Worm (Caenorhabditis elegans) whole organism, early embryonic: Measurements from ENCODE around the gene R04B3.2.

Experiments used
- F13C5.2 ChIP-seq: sonication (generic microtip); optimal IDR thresholded peaks from 2 replicates; lab custom pipeline; 2017; ENCODE audit warnings: mild to moderate bottlenecking, missing genetic modification characterization, inconsistent platforms, missing compliant biosample characterization
- aly-1 ChIP-seq: sonication (generic microtip); optimal IDR thresholded peaks from 2 replicates; lab custom pipeline; 2016; ENCODE audit warnings: missing genetic modification characterization, missing compliant biosample characterization
- ama-1 ChIP-seq: fragments of 150-350 bp; optimal IDR thresholded peaks from 2 replicates; lab custom pipeline; 2014
- ceh-36 ChIP-seq: sonication (generic microtip); optimal IDR thresholded peaks from 2 replicates; lab custom pipeline; 2016; ENCODE audit warnings: missing genetic modification characterization, inconsistent platforms, missing compliant biosample characterization
- ets-7 ChIP-seq: sonication (generic microtip); optimal IDR thresholded peaks from 2 replicates; lab custom pipeline; 2016; ENCODE audit warnings: missing genotype, missing genetic modification characterization, missing compliant biosample characterization
- flt-1 ChIP-seq: fragments of 200-800 bp; sonication (Bioruptor generic); IDR thresholded peaks from 2 replicates; pipeline ENCODE4 v1.3.6; 2022; ENCODE audit warnings: missing genetic modification characterization, missing compliant biosample characterization
- hmbx-1 ChIP-seq: sonication (generic microtip); optimal IDR thresholded peaks from 2 replicates; lab custom pipeline; 2016; ENCODE audit warnings: mild to moderate bottlenecking, missing genetic modification characterization, missing compliant biosample characterization
- scrt-1 ChIP-seq: fragments of 200-800 bp; sonication (Bioruptor generic); IDR thresholded peaks from 2 replicates; pipeline ENCODE4 v1.3.6; 2022; ENCODE audit warnings: missing genetic modification characterization, missing compliant biosample characterization
- tbx-11 ChIP-seq: fragments of 200-800 bp; sonication (Bioruptor generic); IDR thresholded peaks from 2 replicates; pipeline ENCODE4 v1.3.6; 2022; ENCODE audit warnings: missing genetic modification characterization, missing compliant biosample characterization
- tbx-37 ChIP-seq: fragments of 200-800 bp; sonication (Bioruptor generic); conservative IDR thresholded peaks from 2 replicates; pipeline ENCODE4 v1.3.6; 2022; ENCODE audit warnings: missing genetic modification reagents, missing genetic modification characterization, missing compliant biosample characterization
- tra-4 ChIP-seq: sonication (generic microtip); optimal IDR thresholded peaks from 2 replicates; lab custom pipeline; 2017; ENCODE audit warnings: missing genetic modification characterization, missing compliant biosample characterization

DNA sequence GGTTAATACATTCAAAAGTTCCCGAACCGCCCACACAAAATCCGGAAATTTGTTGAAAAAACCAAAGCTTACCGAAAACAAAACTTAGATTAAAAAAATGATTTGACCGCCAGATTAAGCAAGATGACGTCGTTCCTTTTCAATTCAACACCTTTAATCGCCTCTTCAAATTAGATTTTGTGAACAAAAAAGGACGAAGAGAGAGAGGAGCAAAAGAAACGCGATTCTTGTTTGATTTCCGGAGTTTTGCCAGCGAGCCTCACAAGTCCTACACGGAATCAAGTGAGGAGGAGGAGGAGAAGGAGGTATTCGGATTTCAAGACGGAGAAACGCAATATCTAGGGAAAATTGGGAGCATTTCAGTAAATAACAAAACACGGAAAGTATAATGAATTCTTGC, 16.1 kb downstream of the R04B3.2 start:
- no peak for TF ChIP-seq scrt-1 (GFP tag; lab: Robert Waterston, UW)
- no peak for TF ChIP-seq ceh-36 (tag; lab: Kevin White, UChicago)
- no peak for TF ChIP-seq tbx-37
- TF ChIP-seq aly-1 (tag; lab: Kevin White, UChicago) = no peak
- TF ChIP-seq ama-1 (lab: Kevin White, UChicago) = no peak
- TF ChIP-seq flt-1 (GFP tag; lab: Robert Waterston, UW) = no peak
- no peak for TF ChIP-seq F13C5.2 (tag; lab: Kevin White, UChicago)
- no peak for TF ChIP-seq ets-7
- TF ChIP-seq tra-4 = no peak
- TF ChIP-seq hmbx-1 (tag; lab: Kevin White, UChicago) = no peak
- TF ChIP-seq tbx-11 (GFP tag; lab: Robert Waterston, UW) = no peak
